Fruit fly (Drosophila melanogaster): Measurements from ENCODE around the gene mRpS9.

- no peak for TF ChIP-seq Sox14 (GFP tag; optimal IDR thresholded peaks at IDR 0.05)
- TF ChIP-seq fkh (GFP tag; optimal IDR thresholded peaks at IDR 0.05): no peak
- no peak for TF ChIP-seq CG4318 (GFP tag; optimal IDR thresholded peaks at IDR 0.05)
- no peak for TF ChIP-seq ss (GFP tag; optimal IDR thresholded peaks at IDR 0.05)
- no peak for TF ChIP-seq fd85E (GFP tag; optimal IDR thresholded peaks at IDR 0.05)
- no peak for TF ChIP-seq CG32006 (GFP tag; optimal IDR thresholded peaks at IDR 0.05)
Measured at dm6 chr3R:7891031-7891430, 11.4 kb downstream of the mRpS9 start, which contains the start of gene wtrw.
